Fruit fly (Drosophila melanogaster): ENCODE data around the gene CG4069.
A peak's percentile ranks its signal among the peaks of the same experiment; 100 is the strongest.

Gene CG4069

DNA sequence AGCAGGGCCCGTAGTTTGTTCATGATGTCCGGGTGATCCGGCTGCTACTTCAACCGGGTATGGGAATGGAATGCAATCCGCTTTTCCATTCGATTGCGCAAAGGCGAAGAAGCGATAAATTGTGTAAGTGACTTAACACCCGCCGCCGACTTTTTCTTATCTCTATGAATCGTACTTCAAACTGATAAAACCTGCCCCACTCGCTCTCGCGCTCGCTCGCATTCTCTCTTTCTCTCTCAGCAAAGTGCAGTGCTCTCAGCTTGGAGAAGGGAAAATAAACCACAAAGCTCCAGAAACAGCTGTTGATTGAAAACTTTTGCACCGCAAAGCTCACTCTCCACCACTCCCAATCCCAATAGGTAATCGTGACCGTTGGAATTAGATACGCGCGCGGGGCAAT is 47.2 kb downstream of the CG4069 start (continued):
- TF ChIP-seq otp (GFP tag; IDR thresholded peaks at IDR 0.05) (0 out of 3 replicates have a peak, but pooled peaks have one; percentile 5), wdn (GFP tag; IDR thresholded peaks at IDR 0.05) (no peak), ato (GFP tag; IDR thresholded peaks at IDR 0.05; ENCODE audit: partially characterized antibody) (0 out of 2 replicates have a peak, but pooled peaks have one; percentile 15), Max (GFP tag; optimal IDR thresholded peaks at IDR 0.05) (no peak), sim (GFP tag; IDR thresholded peaks at IDR 0.05) (0 out of 2 replicates have a peak, but pooled peaks have one; percentile 23), hkb (optimal IDR thresholded peaks at IDR 0.05) (no peak), hkb (GFP tag; IDR thresholded peaks at IDR 0.05) (peak; percentile 40; the same call in 1 of the 2 replicates), CG6175 (GFP tag; IDR thresholded peaks at IDR 0.05) (0 out of 3 replicates have a peak, but pooled peaks have one; percentile 17), Pdp1 (GFP tag; optimal IDR thresholded peaks at IDR 0.05) (peak in 1 of 2 experiments; percentile 97), zen2 (GFP tag; IDR thresholded peaks at IDR 0.05; ENCODE audit: partially characterized antibody) (peak; percentile 61; the same call in 2 of the 3 replicates), nom (GFP tag; optimal IDR thresholded peaks at IDR 0.05) (peak; percentile 43), CG8281 (tag; optimal IDR thresholded peaks at IDR 0.05) (no peak), sd (tag; optimal IDR thresholded peaks at IDR 0.05) (peak; percentile 77), CG6765 (GFP tag; optimal IDR thresholded peaks at IDR 0.05) (peak; percentile 21), run (tag; optimal IDR thresholded peaks at IDR 0.05) (no peak), lbe (GFP tag; optimal IDR thresholded peaks at IDR 0.05) (peak; percentile 69), CG4404 (GFP tag; IDR thresholded peaks at IDR 0.05) (no peak), pzg (GFP tag; optimal IDR thresholded peaks at IDR 0.05) (no peak), CG3847 (GFP tag; IDR thresholded peaks at IDR 0.05) (no peak), yki (optimal IDR thresholded peaks at IDR 0.05) (peak; percentile 59), CG7928 (GFP tag; optimal IDR thresholded peaks at IDR 0.05) (no peak), so (GFP tag; IDR thresholded peaks at IDR 0.05) (0 out of 3 replicates have a peak, but pooled peaks have one; percentile 24), crp (GFP tag; optimal IDR thresholded peaks at IDR 0.05) (peak in 1 of 2 experiments; percentile 63), grn (GFP tag; optimal IDR thresholded peaks at IDR 0.05) (peak; percentile 78), CG18476 (GFP tag; optimal IDR thresholded peaks at IDR 0.05) (no peak), eve (GFP tag; optimal IDR thresholded peaks at IDR 0.05) (no peak), CG4707 (GFP tag; optimal IDR thresholded peaks at IDR 0.05) (no peak), Taf1 (GFP tag; IDR thresholded peaks at IDR 0.05) (no peak), Dll (GFP tag; IDR thresholded peaks at IDR 0.05; ENCODE audit: partially characterized antibody) (0 out of 4 replicates have a peak, but pooled peaks have one; percentile 31), Poxn (GFP tag; IDR thresholded peaks at IDR 0.05) (no peak), Trl (optimal IDR thresholded peaks at IDR 0.05) (peak; percentile 91 to 92), Trl (GFP tag; optimal IDR thresholded peaks at IDR 0.05) (no peak), CG34224 (GFP tag; IDR thresholded peaks at IDR 0.05; ENCODE audit: partially characterized antibody) (peak; percentile 42; the same call in 1 of the 3 replicates), pum (GFP tag; optimal IDR thresholded peaks at IDR 0.05) (no peak), chinmo (GFP tag; IDR thresholded peaks at IDR 0.05; ENCODE audit: partially characterized antibody) (peak; percentile 79; the same call in 3 of the 4 replicates)

DNA sequence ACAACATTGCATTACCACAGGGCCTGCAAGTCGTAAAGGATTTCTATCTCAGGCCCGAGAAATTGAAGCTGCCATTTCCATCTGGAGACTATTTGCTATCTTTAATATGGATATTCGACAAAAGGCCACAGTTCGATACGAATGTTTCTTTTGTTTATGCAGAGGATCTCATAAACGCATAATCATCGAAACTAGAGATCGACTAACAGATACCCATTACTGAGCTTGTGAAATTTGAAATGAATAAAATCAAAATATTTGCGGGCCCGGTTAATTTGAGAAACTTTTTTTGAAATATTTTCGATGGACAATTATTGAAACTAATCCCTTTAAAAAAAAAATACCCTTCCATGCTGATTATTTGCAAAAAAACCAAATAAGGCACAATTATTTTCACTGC is 50.9 kb downstream of the CG4069 start:
- peak; percentile 58 for TF ChIP-seq HLH4C (GFP tag; IDR thresholded peaks at IDR 0.05; ENCODE audit: partially characterized antibody)
- 0 out of 2 replicates have a peak, but pooled peaks have one; percentile 28 for TF ChIP-seq sna (GFP tag; IDR thresholded peaks at IDR 0.05; ENCODE audit: partially characterized antibody)
- no peak for TF ChIP-seq Adf1 (GFP tag; IDR thresholded peaks at IDR 0.05)
- TF ChIP-seq ranshi (GFP tag; IDR thresholded peaks at IDR 0.05) = no peak
- TF ChIP-seq CG14860 (GFP tag; IDR thresholded peaks at IDR 0.05; ENCODE audit: partially characterized antibody) = peak; percentile 65; the same call in 2 of the 3 replicates
- TF ChIP-seq ERR (GFP tag; optimal IDR thresholded peaks at IDR 0.05) = no peak
- no peak for TF ChIP-seq CTCF (GFP tag; optimal IDR thresholded peaks at IDR 0.05)
- peak; percentile 54 for TF ChIP-seq nerfin-2 (GFP tag; IDR thresholded peaks at IDR 0.05; ENCODE audit: partially characterized antibody)
- peak; percentile 47; the same call in 1 of the 3 replicates for TF ChIP-seq vnd (GFP tag; IDR thresholded peaks at IDR 0.05; ENCODE audit: partially characterized antibody)
- TF ChIP-seq kni (GFP tag; optimal IDR thresholded peaks at IDR 0.05) = no peak
- 0 out of 3 replicates have a peak, but pooled peaks have one; percentile 33 for TF ChIP-seq CG7963 (GFP tag; IDR thresholded peaks at IDR 0.05; ENCODE audit: partially characterized antibody)
- no peak for TF ChIP-seq CG10959 (GFP tag; IDR thresholded peaks at IDR 0.05)
- TF ChIP-seq CG9797 (GFP tag; optimal IDR thresholded peaks at IDR 0.05) = no peak
- 0 out of 2 replicates have a peak, but pooled peaks have one; percentile 25 for TF ChIP-seq Scr (GFP tag; IDR thresholded peaks at IDR 0.05; ENCODE audit: partially characterized antibody)
- peak; percentile 47; the same call in 1 of the 3 replicates for TF ChIP-seq CG16813 (GFP tag; IDR thresholded peaks at IDR 0.05; ENCODE audit: partially characterized antibody)
- TF ChIP-seq slp2 (GFP tag; optimal IDR thresholded peaks at IDR 0.05) = no peak
